Worm (Caenorhabditis elegans) whole organism, L4/young adult: Measurements from ENCODE around the gene R12B2.7.

Experiments
- W03F9.2 ChIP-seq: fragments of 150-350 bp; optimal IDR thresholded peaks from 2 replicates; lab custom pipeline; 2014; ENCODE audit warnings: missing biosample characterization, missing genetic modification characterization
- dao-5 ChIP-seq: sonication (generic microtip); optimal IDR thresholded peaks from 2 replicates; lab custom pipeline; 2016; ENCODE audit warnings: missing genotype, missing genetic modification characterization, moderate library complexity, missing compliant biosample characterization
- him-1 ChIP-seq: sonication (generic microtip); optimal IDR thresholded peaks from 2 replicates; lab custom pipeline; 2016; ENCODE audit warnings: missing genotype, missing genetic modification reagents, missing genetic modification characterization, missing compliant biosample characterization

R12B2.7 gene

DNA sequence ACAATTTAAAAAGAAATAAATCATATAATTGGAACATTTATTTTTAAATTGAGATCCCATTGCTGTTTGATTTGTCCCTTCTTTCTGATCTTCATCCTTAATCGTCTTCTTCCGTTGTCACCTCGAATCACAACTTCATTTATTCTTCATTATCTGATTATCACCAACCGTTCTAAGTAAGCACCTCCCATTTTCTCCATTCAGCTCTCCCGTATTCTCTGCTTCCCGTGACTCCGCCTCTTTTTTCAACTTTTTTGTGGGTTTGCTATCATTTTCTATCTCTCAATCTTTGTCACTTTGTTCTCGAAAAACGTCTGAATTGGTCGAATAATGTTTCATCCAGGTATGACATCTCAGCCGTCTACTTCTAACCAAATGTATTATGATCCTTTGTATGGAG lies 1.1 kb downstream of the R12B2.7 start, which contains the start of gene sma-4:
TSS of gene sma-4 (plus strand) at position 301 of the 400 bp plus-strand sequence.
- no peak for TF ChIP-seq him-1 (tag; lab: Kevin White, UChicago)
- no peak for TF ChIP-seq dao-5 (tag; lab: Kevin White, UChicago)
- no peak for TF ChIP-seq W03F9.2 (tag; lab: Kevin White, UChicago)

DNA sequence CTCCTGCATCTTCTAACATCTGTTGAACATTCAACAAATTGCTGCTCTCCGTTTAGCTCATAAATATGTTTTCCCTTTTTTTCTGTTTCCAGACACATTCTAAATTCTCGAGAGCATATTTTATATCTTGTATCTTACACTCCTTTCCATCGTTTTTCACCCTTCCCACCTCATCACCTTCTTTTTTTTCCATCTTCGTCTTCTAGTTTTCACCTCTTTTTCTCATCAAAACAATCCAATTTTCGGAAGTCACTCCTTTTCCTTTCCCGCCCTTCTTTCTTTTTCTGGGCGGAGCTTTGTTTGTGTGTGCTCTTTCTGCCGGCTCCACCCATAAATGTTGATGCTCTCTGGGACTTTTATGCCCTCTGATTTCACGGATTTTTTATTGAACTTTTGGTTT lies 8.0 kb downstream of the R12B2.7 start:
- TF ChIP-seq dao-5 (tag; lab: Kevin White, UChicago) (no peak), W03F9.2 (tag; lab: Kevin White, UChicago) (no peak), him-1 (tag; lab: Kevin White, UChicago) (no peak)

DNA sequence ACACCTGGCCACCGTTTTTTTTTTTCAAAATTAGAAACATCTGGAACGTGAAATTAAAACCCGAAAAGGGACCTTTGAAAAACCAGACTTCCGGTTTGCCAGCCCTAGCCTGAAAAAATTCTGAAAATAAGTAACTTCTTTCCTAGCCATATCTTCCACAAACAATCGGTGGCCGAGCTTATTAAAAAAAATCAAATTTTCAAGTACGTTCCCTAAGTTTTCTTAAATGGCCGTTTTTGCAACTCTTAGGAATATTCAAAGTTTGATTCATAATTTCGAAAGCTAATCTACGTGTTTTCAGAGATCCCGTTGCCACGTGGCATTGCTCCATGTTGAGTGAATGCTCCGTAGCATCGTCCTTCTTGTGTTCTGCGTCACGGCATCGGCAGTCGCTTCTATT lies 8.8 kb downstream of the R12B2.7 start, which contains the start of gene R12B2.8:
TSS of gene R12B2.8 (plus strand) at position 301 of the 400 bp plus-strand sequence.
- TF ChIP-seq him-1 (tag; lab: Kevin White, UChicago) (no peak), W03F9.2 (tag; lab: Kevin White, UChicago) (no peak), dao-5 (tag; lab: Kevin White, UChicago) (no peak)

DNA sequence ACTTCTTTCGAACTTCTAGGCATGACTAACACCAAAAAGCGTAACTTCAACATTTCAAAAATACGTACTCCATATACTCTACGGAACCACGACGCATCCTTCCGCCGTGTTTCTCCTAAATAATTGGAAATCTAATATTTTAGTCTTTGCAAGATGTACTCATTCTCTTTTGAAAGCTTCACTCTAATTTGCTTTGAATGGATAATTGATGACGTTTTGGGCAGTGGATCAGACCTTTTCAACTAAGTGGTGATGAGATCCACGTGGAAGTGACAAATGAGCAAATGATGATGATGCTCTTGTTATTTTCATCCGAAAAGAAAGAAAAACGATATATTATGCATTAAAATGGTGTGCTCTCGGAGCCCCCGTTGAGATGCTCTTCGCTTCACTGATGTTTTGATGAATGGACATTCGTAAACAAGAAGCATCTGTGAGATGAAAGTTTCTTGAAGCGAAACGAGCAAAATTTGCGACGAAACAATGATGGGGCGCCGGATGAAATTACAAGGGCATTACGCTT lies 9.7 kb downstream of the R12B2.7 start:
- TF ChIP-seq dao-5 (tag; lab: Kevin White, UChicago) (no peak), him-1 (tag; lab: Kevin White, UChicago) (no peak), W03F9.2 (tag; lab: Kevin White, UChicago) (no peak)

DNA sequence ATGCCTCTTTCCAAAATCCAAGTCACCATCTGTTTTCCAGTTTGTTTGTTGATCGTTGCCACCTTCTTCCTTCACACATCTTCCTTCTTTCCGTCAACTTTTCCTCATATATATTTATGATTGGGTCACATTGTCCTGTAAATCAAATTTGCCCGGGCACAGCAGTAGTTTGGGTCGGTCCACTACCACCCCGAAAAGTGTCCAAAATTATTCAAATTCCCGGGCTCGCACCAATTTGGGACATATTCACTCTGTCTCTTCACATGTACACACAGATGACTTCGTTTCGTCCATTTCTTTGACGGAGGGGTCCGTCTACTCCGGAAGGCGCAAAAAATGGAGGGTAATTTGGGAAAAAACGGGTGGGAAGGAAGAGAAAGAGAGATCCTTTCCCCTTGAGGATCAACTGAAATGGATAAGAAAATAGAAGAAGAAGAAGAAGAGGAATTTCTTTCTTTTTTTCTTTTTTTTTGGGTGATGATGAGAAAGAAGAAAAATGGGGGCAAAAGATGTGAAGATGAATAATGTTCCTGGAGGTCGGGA lies 12.1 kb downstream of the R12B2.7 start:
- TF ChIP-seq dao-5 (tag; lab: Kevin White, UChicago): no peak
- TF ChIP-seq him-1 (tag; lab: Kevin White, UChicago): peak; percentile 39

DNA sequence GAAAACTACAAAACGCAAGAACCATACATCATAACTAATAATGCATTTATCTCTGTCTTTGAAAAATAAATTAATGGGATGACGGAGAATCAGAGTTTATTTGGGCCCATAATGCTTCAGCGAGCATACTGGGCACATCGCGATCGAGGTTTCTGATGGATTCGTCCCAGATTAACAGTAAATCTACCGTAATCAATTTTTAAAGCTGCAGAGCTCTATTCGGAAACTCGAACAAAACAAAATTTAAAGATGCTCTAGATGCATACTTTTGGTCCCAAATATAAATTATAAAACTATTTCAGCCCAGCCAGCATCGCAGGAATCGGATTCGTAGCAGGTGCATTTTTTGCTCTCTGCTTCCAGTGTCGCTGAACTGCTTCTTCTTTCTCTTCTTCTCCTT lies 13.2 kb downstream of the R12B2.7 start:
- TF ChIP-seq dao-5 (tag; lab: Kevin White, UChicago): no peak
- no peak for TF ChIP-seq W03F9.2 (tag; lab: Kevin White, UChicago)
- TF ChIP-seq him-1 (tag; lab: Kevin White, UChicago): no peak

DNA sequence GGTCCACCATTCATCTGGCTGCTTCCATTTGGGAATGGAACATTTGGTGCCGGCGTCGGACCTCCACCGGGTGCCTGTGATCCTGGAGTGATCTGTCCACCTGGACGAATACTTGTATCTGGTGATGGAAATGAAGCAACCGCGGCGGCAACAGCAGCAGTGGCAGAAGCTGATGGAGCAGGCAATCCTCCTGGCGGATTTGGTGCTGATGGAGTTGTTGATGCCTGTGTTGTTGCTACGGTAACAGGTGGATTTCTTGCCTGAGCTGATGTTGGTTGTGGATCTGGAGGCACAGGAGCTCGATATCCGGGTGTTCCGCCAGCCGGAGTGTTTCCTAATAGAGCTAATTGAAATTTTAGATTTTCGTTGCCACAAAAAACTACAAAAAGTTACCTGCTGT lies 17.6 kb downstream of the R12B2.7 start:
- TF ChIP-seq W03F9.2 (tag; lab: Kevin White, UChicago) (no peak), him-1 (tag; lab: Kevin White, UChicago) (no peak), dao-5 (tag; lab: Kevin White, UChicago) (no peak)

DNA sequence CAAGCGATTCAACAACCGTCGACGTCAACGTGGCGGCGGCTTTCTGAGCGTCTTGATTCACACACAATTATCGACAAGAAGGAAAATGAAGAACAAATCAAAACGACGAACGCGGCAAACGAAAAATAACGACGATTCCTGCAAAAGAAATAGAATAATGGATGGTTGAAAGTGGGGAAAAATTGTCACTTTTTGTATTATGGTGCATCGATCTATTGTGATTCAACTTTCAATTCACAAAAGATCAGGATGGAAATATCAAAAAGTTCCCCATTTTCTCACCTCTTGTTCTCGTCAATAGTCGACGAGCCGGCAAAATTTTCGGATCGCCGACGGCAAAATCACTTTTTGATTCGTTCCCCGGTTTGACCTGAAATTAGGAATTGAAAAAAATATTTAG lies 18.5 kb downstream of the R12B2.7 start, which contains the start of the genes R12B2.13 and mdt-15:
TSS of gene R12B2.13 (minus strand) at position 101 of the 400 bp plus-strand sequence.
TSS of gene mdt-15 (minus strand) at position 376 of the 400 bp plus-strand sequence.
- TF ChIP-seq him-1 (tag; lab: Kevin White, UChicago): no peak
- TF ChIP-seq W03F9.2 (tag; lab: Kevin White, UChicago): no peak
- no peak for TF ChIP-seq dao-5 (tag; lab: Kevin White, UChicago)

DNA sequence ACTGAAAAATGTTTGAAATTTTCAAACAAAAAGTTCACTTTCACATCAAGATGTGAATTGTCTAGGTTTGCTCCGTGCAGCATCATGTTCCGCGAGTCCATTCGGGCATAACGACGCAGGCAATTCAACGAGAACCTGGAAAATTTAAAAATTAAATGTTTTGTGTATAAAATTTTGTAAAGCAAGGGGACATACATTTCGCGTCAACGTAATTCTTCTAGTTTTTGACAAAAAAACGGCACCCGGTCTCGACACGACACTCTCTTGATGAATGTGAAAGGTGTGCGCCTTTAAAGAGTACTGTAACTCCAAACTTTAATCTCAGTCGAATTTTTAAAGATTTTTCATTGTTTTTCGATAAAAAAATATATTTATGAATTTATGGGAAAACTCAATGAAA lies 19.2 kb downstream of the R12B2.7 start, which contains the start of gene R12B2.6:
TSS of gene R12B2.6 (minus strand) at position 101 of the 400 bp plus-strand sequence.
- TF ChIP-seq W03F9.2 (tag; lab: Kevin White, UChicago): no peak
- TF ChIP-seq dao-5 (tag; lab: Kevin White, UChicago): no peak
- TF ChIP-seq him-1 (tag; lab: Kevin White, UChicago): no peak

DNA sequence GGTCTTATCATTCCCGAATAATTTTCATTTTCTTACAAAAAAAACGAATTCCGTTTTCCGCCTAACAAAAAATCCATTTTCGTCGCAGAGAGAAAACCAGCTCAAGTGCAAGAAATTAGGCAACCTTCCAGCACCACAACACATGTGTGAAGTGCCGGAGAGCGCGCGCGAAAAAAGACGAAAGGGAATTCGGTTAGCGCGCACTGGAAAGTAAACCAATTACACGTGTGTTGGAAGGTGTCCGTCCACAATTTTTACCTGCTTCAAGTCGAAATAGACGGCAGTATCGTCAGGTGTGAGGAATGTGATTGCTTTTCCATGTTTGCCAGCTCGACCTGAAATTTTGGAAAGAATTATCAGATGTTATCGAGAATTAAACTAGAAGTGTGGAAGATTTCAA lies 19.8 kb downstream of the R12B2.7 start:
- no peak for TF ChIP-seq dao-5 (tag; lab: Kevin White, UChicago)
- no peak for TF ChIP-seq W03F9.2 (tag; lab: Kevin White, UChicago)
- no peak for TF ChIP-seq him-1 (tag; lab: Kevin White, UChicago)

DNA sequence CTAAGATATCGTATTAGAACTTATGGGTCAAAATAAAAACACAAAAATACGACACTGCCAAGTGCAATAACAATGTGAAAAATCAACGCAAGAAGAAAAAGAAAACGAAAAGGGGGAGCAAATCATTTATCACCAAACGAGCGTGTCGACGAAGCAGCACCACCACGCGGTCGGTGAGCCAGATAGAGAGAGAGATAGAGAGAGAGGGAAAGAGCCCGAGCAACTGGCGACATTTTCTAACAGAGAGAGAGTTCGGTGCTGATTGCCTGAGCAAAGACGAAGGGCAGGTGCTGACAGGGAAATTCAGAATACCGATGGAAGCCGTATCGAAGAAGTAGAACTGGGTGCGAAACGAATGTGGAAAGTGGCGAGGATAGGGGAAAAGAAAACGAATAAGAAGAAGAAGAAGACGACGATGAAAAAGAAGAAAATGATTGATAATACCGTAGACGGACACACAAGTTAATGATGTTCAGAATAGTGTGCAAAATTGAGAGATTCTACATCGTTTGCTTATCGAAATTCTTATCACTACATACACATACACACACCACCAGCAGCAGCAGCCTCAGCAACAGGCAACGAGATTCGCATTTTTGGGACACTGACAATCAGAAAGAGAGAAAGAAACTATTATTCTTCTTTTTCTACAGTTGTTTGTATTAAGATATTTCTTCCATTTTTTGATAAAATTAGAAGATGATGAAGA lies 20.5 kb downstream of the R12B2.7 start:
- TF ChIP-seq him-1 (tag; lab: Kevin White, UChicago) (no peak), W03F9.2 (tag; lab: Kevin White, UChicago) (no peak), dao-5 (tag; lab: Kevin White, UChicago) (no peak)

DNA sequence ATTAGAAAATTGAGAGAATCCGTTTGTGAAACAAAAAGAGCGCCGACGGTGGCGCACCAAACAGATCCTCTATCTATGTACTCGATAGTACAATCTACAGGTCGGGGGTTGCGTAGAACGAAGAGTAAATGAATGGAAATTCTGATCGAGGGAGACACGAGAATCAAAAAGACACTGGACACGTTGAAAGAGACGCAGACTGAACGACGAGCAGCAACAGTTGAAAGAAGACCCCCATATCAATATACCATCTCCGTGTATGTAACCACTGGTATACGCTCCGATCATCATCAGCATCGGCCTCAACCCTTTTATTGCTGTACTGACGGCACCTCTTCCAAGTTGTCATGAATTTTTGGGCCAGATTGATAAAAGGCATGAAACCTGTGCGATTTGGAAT lies 21.4 kb downstream of the R12B2.7 start:
- TF ChIP-seq W03F9.2 (tag; lab: Kevin White, UChicago) (no peak), dao-5 (tag; lab: Kevin White, UChicago) (no peak), him-1 (tag; lab: Kevin White, UChicago) (no peak)

DNA sequence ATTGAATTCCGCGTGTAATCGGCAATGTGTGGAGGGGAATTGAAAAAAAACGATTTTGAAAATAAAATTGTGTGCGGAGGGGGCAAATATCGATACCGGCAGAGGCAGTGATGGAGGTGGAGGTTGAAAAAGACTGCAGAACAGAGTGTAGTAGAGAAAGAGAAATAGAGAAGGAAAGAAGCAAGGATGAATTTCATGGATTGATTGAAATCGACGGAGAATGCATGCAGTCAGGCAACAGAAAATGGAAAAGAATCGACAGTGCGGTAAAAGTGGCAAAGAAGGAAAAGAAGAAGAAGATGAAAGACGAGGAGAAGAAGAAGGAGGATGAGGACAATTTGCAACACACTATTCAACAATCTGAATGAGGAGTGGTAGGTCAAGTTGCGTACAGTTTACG lies 22.0 kb downstream of the R12B2.7 start, which contains the start of gene W04D12.1:
TSS of gene W04D12.1 (plus strand) at position 111 of the 400 bp plus-strand sequence.
- TF ChIP-seq dao-5 (tag; lab: Kevin White, UChicago) (no peak), W03F9.2 (tag; lab: Kevin White, UChicago) (no peak)
